Fruit fly (Drosophila melanogaster) whole organism, adult: Measurements from ENCODE around the gene sicily.

Experiments
- CG33017 ChIP-seq: fragments of 200-800 bp; sonication (Bioruptor generic); optimal IDR thresholded peaks from 2 replicates; lab custom pipeline; 2018; ENCODE audit warnings: missing biosample characterization, mild to moderate bottlenecking, missing genetic modification characterization, moderate library complexity
- Hr96 ChIP-seq: fragments of 200-800 bp; sonication (Bioruptor generic); optimal IDR thresholded peaks from 2 replicates; lab custom pipeline; 2016; ENCODE audit warnings: missing biosample characterization, missing genetic modification characterization
- cic ChIP-seq: fragments of 200-800 bp; sonication (Bioruptor generic); optimal IDR thresholded peaks from 2 replicates; lab custom pipeline; 2017; ENCODE audit warnings: missing biosample characterization, mild to moderate bottlenecking, missing genetic modification characterization, moderate library complexity

- no peak for TF ChIP-seq Hr96 (GFP tag; lab: Kevin White, UChicago)
- TF ChIP-seq cic (GFP tag; lab: Kevin White, UChicago) = no peak
- TF ChIP-seq CG33017 (tag; lab: Kevin White, UChicago) = no peak
Measured at dm6 chrX:11930726-11931125, 39.2 kb downstream of the sicily start, which contains the start of gene Pdzd8.
